Fruit fly (Drosophila melanogaster) whole organism, embryonic: Measurements from ENCODE around the gene CG14100.

Source experiments
- Antp ChIP-seq: fragments of 200-800 bp; sonication (Bioruptor generic); optimal IDR thresholded peaks from 3 replicates; lab custom pipeline; 2016; ENCODE audit warnings: missing biosample characterization, missing genetic modification characterization
- Awh ChIP-seq: fragments of 200-800 bp; sonication (Bioruptor generic); IDR thresholded peaks from 2 replicates; pipeline ENCODE4, ENCODE4 v1.3.6; 2022; ENCODE audit warnings: missing biosample characterization, missing genetic modification characterization
- Blimp-1 ChIP-seq: fragments of 200-800 bp; sonication (Bioruptor generic); optimal IDR thresholded peaks from 3 replicates; lab custom pipeline; 2018; ENCODE audit warnings: missing biosample characterization, missing genetic modification characterization, mild to moderate bottlenecking, moderate library complexity, missing genetic modification reagents
- CG10366 ChIP-seq: fragments of 200-800 bp; sonication (Bioruptor generic); IDR thresholded peaks from 2 replicates; pipeline ENCODE4 v1.3.6; 2022; ENCODE audit warnings: missing biosample characterization, missing genetic modification characterization
- CG12391 ChIP-seq: fragments of 200-800 bp; sonication (Bioruptor generic); optimal IDR thresholded peaks from 3 replicates; lab custom pipeline; 2018; ENCODE audit warnings: missing biosample characterization, mild to moderate bottlenecking, missing genetic modification characterization, moderate library complexity
- CG12769 ChIP-seq: fragments of 200-800 bp; sonication (Bioruptor generic); optimal IDR thresholded peaks from 2 replicates; lab custom pipeline; 2019; ENCODE audit warnings: missing biosample characterization, mild to moderate bottlenecking, missing genetic modification characterization, moderate library complexity
- CG13424 ChIP-seq: fragments of 200-800 bp; sonication (Bioruptor generic); optimal IDR thresholded peaks from 2 replicates; lab custom pipeline; 2019; ENCODE audit warnings: missing biosample characterization, mild to moderate bottlenecking, missing genetic modification characterization, moderate library complexity
- CG13894 ChIP-seq: fragments of 200-800 bp; sonication (Bioruptor generic); optimal IDR thresholded peaks from 3 replicates; lab custom pipeline; 2018; ENCODE audit warnings: missing biosample characterization, mild to moderate bottlenecking, missing genetic modification characterization, moderate library complexity
- CG18619 ChIP-seq: fragments of 200-800 bp; sonication (Bioruptor generic); optimal IDR thresholded peaks from 3 replicates; lab custom pipeline; 2017; ENCODE audit warnings: missing biosample characterization, mild to moderate bottlenecking, missing genetic modification characterization
- CG3065 ChIP-seq: fragments of 200-800 bp; sonication (Bioruptor generic); optimal IDR thresholded peaks from 2 replicates; lab custom pipeline; 2016; ENCODE audit warnings: missing biosample characterization, missing genetic modification characterization
- CG31224 ChIP-seq: fragments of 200-800 bp; sonication (Bioruptor generic); IDR thresholded peaks from 2 replicates; pipeline ENCODE4 v1.3.6; 2022; ENCODE audit warnings: missing biosample characterization, missing genetic modification characterization
- CG32767 ChIP-seq: fragments of 200-800 bp; sonication (Bioruptor generic); IDR thresholded peaks from 2 replicates; pipeline ENCODE4 v1.3.6; 2022; ENCODE audit warnings: missing biosample characterization, missing genetic modification characterization
- CG42726 ChIP-seq: fragments of 200-800 bp; sonication (Bioruptor generic); IDR thresholded peaks from 2 replicates; pipeline ENCODE4 v1.3.6; 2022; ENCODE audit warnings: missing biosample characterization, missing genetic modification characterization; ENCODE audit not compliant: partially characterized antibody
- CG4854 ChIP-seq: fragments of 200-800 bp; sonication (Bioruptor generic); optimal IDR thresholded peaks from 2 replicates; lab custom pipeline; 2016; ENCODE audit warnings: missing biosample characterization, missing genetic modification characterization, inconsistent platforms
- CG5180 ChIP-seq: fragments of 200-800 bp; sonication (Bioruptor generic); optimal IDR thresholded peaks from 3 replicates; lab custom pipeline; 2017; ENCODE audit warnings: missing biosample characterization, missing genetic modification characterization, mild to moderate bottlenecking, moderate library complexity, missing genetic modification reagents
- CG6791 ChIP-seq: fragments of 200-800 bp; sonication (Bioruptor generic); IDR thresholded peaks from 3 replicates; pipeline ENCODE4 v1.3.6; 2022; ENCODE audit warnings: missing biosample characterization, missing genetic modification characterization; ENCODE audit not compliant: partially characterized antibody
- Dip2 ChIP-seq: fragments of 200-800 bp; sonication (Bioruptor generic); IDR thresholded peaks from 2 replicates; pipeline ENCODE4 v1.3.6; 2022; ENCODE audit warnings: missing biosample characterization, missing genetic modification characterization
- Doc2 ChIP-seq: fragments of 200-800 bp; sonication (Bioruptor generic); IDR thresholded peaks from 2 replicates; pipeline ENCODE4 v1.3.6; 2022; ENCODE audit warnings: missing biosample characterization, missing genetic modification characterization
- Elba2 ChIP-seq: fragments of 200-800 bp; sonication (Bioruptor generic); optimal IDR thresholded peaks from 3 replicates; lab custom pipeline; 2016; ENCODE audit warnings: missing biosample characterization, missing genetic modification characterization
- Ets65A ChIP-seq: fragments of 200-800 bp; sonication (Bioruptor generic); peaks from one replicate; lab custom pipeline; 2016; ENCODE audit warnings: missing biosample characterization, missing genetic modification characterization
- HHEX ChIP-seq: fragments of 200-800 bp; sonication (Bioruptor generic); optimal IDR thresholded peaks from 3 replicates; lab custom pipeline; 2017; ENCODE audit warnings: missing biosample characterization, mild to moderate bottlenecking, missing genetic modification characterization, missing genetic modification reagents
- Med ChIP-seq: fragments of 200-800 bp; sonication (Bioruptor generic); peaks from one replicate; lab custom pipeline; 2016; ENCODE audit warnings: missing biosample characterization, missing genetic modification characterization, mild to moderate bottlenecking, inconsistent platforms, moderate library complexity
- PHDP ChIP-seq: fragments of 200-800 bp; sonication (Bioruptor generic); optimal IDR thresholded peaks from 3 replicates; lab custom pipeline; 2018; ENCODE audit warnings: missing biosample characterization, mild to moderate bottlenecking, missing genetic modification characterization, moderate library complexity
- Pdp1 ChIP-seq, 2 experiments: fragments of 200-800 bp; sonication (Bioruptor generic); optimal IDR thresholded peaks; 3 replicates each; lab custom pipeline; 2016; ENCODE audit warnings: missing biosample characterization in 2 of 2, missing genetic modification characterization in 2 of 2, mild to moderate bottlenecking in 1 of 2, moderate library complexity in 1 of 2
- Ptx1 ChIP-seq: fragments of 200-800 bp; sonication (Bioruptor generic); IDR thresholded peaks from 2 replicates; pipeline ENCODE4 v1.3.6; 2022; ENCODE audit warnings: missing biosample characterization, missing genetic modification characterization
- cad ChIP-seq: fragments of >200 bp; optimal IDR thresholded peaks from 2 replicates; lab custom pipeline; 2017; ENCODE audit warnings: missing biosample characterization, missing genetic modification characterization
- cato ChIP-seq: fragments of 200-800 bp; sonication (Bioruptor generic); optimal IDR thresholded peaks from 2 replicates; lab custom pipeline; 2016; ENCODE audit warnings: missing biosample characterization, missing genetic modification characterization, borderline replicate concordance
- dmrt99B ChIP-seq: fragments of 200-800 bp; sonication (Bioruptor generic); optimal IDR thresholded peaks from 2 replicates; lab custom pipeline; 2018; ENCODE audit warnings: missing biosample characterization, mild to moderate bottlenecking, missing genetic modification characterization, moderate library complexity
- eve ChIP-seq, 2 experiments: fragments of >200 bp; optimal IDR thresholded peaks; 2 replicates each; lab custom pipeline; 2017; ENCODE audit warnings: missing biosample characterization in 2 of 2, missing genetic modification characterization in 2 of 2
- fd96Cb ChIP-seq: fragments of 200-800 bp; sonication (Bioruptor generic); optimal IDR thresholded peaks from 2 replicates; lab custom pipeline; 2018; ENCODE audit warnings: missing biosample characterization, mild to moderate bottlenecking, missing genetic modification characterization, moderate library complexity
- hbn ChIP-seq: fragments of 200-800 bp; sonication (Bioruptor generic); IDR thresholded peaks from 2 replicates; pipeline ENCODE4 v1.3.6; 2022; ENCODE audit warnings: missing biosample characterization, missing genetic modification characterization; ENCODE audit not compliant: partially characterized antibody
- inv ChIP-seq: fragments of 200-800 bp; sonication (Bioruptor generic); IDR thresholded peaks from 2 replicates; pipeline ENCODE4 v1.3.6; 2022; ENCODE audit warnings: missing biosample characterization, missing genetic modification characterization; ENCODE audit not compliant: partially characterized antibody
- ken ChIP-seq: fragments of 200-800 bp; sonication (Bioruptor generic); IDR thresholded peaks from 3 replicates; pipeline ENCODE4 v1.3.6; 2022; ENCODE audit warnings: missing biosample characterization, missing genetic modification characterization
- lola ChIP-seq, 3 experiments: fragments of >200 bp in 2 of 3; fragments of 200-800 bp in 1 of 3; sonication (Bioruptor generic) in 1 of 3; optimal IDR thresholded peaks; 2 replicates each; lab custom pipeline; 2017 to 2019; ENCODE audit warnings: missing biosample characterization in 3 of 3, missing genetic modification characterization in 3 of 3, mild to moderate bottlenecking in 1 of 3, moderate library complexity in 1 of 3
- lov ChIP-seq, 2 experiments: fragments of 200-800 bp in 1 of 2; fragments of >200 bp in 1 of 2; sonication (Bioruptor generic) in 1 of 2; IDR thresholded peaks in 1 of 2; optimal IDR thresholded peaks in 1 of 2; 2 replicates in 1 of 2; 3 replicates in 1 of 2; pipeline versions ENCODE4 v1.3.6 to Lab custom; 2017 to 2022; ENCODE audit warnings: missing biosample characterization in 1 of 2, missing genetic modification characterization in 1 of 2
- odd ChIP-seq: fragments of 200-800 bp; sonication (Bioruptor generic); optimal IDR thresholded peaks from 2 replicates; lab custom pipeline; 2017; ENCODE audit warnings: missing biosample characterization, mild to moderate bottlenecking, missing genetic modification characterization
- onecut ChIP-seq: fragments of 200-800 bp; sonication (Bioruptor generic); IDR thresholded peaks from 2 replicates; pipeline ENCODE4 v1.3.6; 2022; ENCODE audit warnings: missing biosample characterization, missing genetic modification characterization
- pb ChIP-seq: fragments of 200-800 bp; sonication (Bioruptor generic); optimal IDR thresholded peaks from 3 replicates; lab custom pipeline; 2016; ENCODE audit warnings: missing biosample characterization, missing genetic modification characterization
- prd ChIP-seq, 3 experiments: fragments of >200 bp in 2 of 3; fragments of 200-800 bp in 1 of 3; sonication (Bioruptor generic) in 1 of 3; optimal IDR thresholded peaks in 2 of 3; IDR thresholded peaks in 1 of 3; 2 replicates in 2 of 3; 3 replicates in 1 of 3; pipeline versions ENCODE4 v1.3.6 to Lab custom; 2017 to 2022; ENCODE audit warnings: missing biosample characterization in 1 of 3, missing genetic modification characterization in 1 of 3
- rib ChIP-seq: fragments of 200-800 bp; sonication (Bioruptor generic); IDR thresholded peaks from 2 replicates; pipeline ENCODE4 v1.3.6; 2022; ENCODE audit warnings: missing biosample characterization, missing genetic modification characterization
- ro ChIP-seq: fragments of 200-800 bp; sonication (Bioruptor generic); IDR thresholded peaks from 2 replicates; pipeline ENCODE4 v1.3.6; 2022; ENCODE audit warnings: missing biosample characterization, missing genetic modification characterization
- sd ChIP-seq: fragments of 200-800 bp; sonication (Bioruptor generic); optimal IDR thresholded peaks from 3 replicates; lab custom pipeline; 2018; ENCODE audit warnings: missing biosample characterization, mild to moderate bottlenecking, missing genetic modification characterization, moderate library complexity
- sens ChIP-seq: fragments of 200-800 bp; sonication (Bioruptor generic); peaks from one replicate; lab custom pipeline; 2016; ENCODE audit warnings: missing biosample characterization, missing genetic modification characterization
- slp2 ChIP-seq: fragments of 200-800 bp; sonication (Bioruptor generic); optimal IDR thresholded peaks from 2 replicates; lab custom pipeline; 2016; ENCODE audit warnings: missing biosample characterization, missing genetic modification characterization
- sug ChIP-seq: fragments of 200-800 bp; optimal IDR thresholded peaks from 2 replicates; lab custom pipeline; 2019; ENCODE audit warnings: missing biosample characterization, mild to moderate bottlenecking, missing genetic modification characterization, moderate library complexity
- tin ChIP-seq: fragments of 200-800 bp; sonication (Bioruptor generic); optimal IDR thresholded peaks from 3 replicates; lab custom pipeline; 2016; ENCODE audit warnings: missing biosample characterization, missing genetic modification characterization
- vvl ChIP-seq: fragments of 200-800 bp; sonication (Bioruptor generic); IDR thresholded peaks from 2 replicates; pipeline ENCODE4 v1.3.6; 2022; ENCODE audit warnings: missing biosample characterization, missing genetic modification characterization

CG14100 gene

dm6 chr3L:19564905-19565700 is 25.2 kb downstream of the CG14100 start:
- TF ChIP-seq ken (GFP tag; lab: Robert Waterston, UW) (0 out of 3 replicates have a peak, but pooled peaks have one; percentile 18), CG18619 (GFP tag; lab: Kevin White, UChicago) (no peak), Med (GFP tag; lab: Kevin White, UChicago) (peak; percentile 50), eve (GFP tag; optimal IDR thresholded peaks at IDR 0.05; lab: Kevin White, UChicago) (peak in 1 of 2 experiments; percentile 75), sens (GFP tag; lab: Kevin White, UChicago) (peak; percentile 48), Dip2 (no peak), Blimp-1 (peak; percentile 62), tin (no peak), HHEX (GFP tag; lab: Kevin White, UChicago) (no peak), cad (no peak), lov (optimal IDR thresholded peaks at IDR 0.05; lab: Kevin White, UChicago) (no peak), lov (GFP tag; IDR thresholded peaks at IDR 0.05; lab: Robert Waterston, UW) (no peak), odd (no peak), Pdp1 (GFP tag; optimal IDR thresholded peaks at IDR 0.05; lab: Kevin White, UChicago) (peak in 1 of 2 experiments; percentile 65), Antp (GFP tag; lab: Kevin White, UChicago) (no peak), Elba2 (GFP tag; lab: Kevin White, UChicago) (no peak), Awh (GFP tag; lab: Robert Waterston, UW) (peak; percentile 75), CG10366 (0 out of 2 replicates have a peak, but pooled peaks have one; percentile 8), sug (tag; lab: Kevin White, UChicago) (peak; percentile 73)

dm6 chr3L:19563014-19563413 is 27.3 kb downstream of the CG14100 start:
- peak; percentile 73 for TF ChIP-seq CG31224 (GFP tag; lab: Robert Waterston, UW)
- no peak for TF ChIP-seq slp2 (GFP tag; lab: Kevin White, UChicago)
- TF ChIP-seq inv (GFP tag; lab: Robert Waterston, UW), result no peak
- no peak for TF ChIP-seq rib (GFP tag; lab: Robert Waterston, UW)
- peak; percentile 55 for TF ChIP-seq sd (tag; lab: Kevin White, UChicago)
- peak; percentile 45 for TF ChIP-seq CG12769 (tag; lab: Kevin White, UChicago)
- no peak for TF ChIP-seq sug (tag; lab: Kevin White, UChicago)
- TF ChIP-seq ro (GFP tag; lab: Robert Waterston, UW), result no peak
- no peak for TF ChIP-seq PHDP (tag; lab: Kevin White, UChicago)
- TF ChIP-seq onecut (GFP tag; lab: Robert Waterston, UW), result no peak
- TF ChIP-seq CG42726 (GFP tag; lab: Robert Waterston, UW), result no peak
- no peak for TF ChIP-seq Ptx1 (GFP tag; lab: Robert Waterston, UW)
- TF ChIP-seq CG12391 (tag; lab: Kevin White, UChicago), result no peak
- TF ChIP-seq CG6791 (GFP tag; lab: Robert Waterston, UW), result no peak
- TF ChIP-seq lola (GFP tag; optimal IDR thresholded peaks at IDR 0.05; lab: Kevin White, UChicago), result no peak
- no peak for TF ChIP-seq Doc2 (GFP tag; lab: Robert Waterston, UW)
- TF ChIP-seq pb (GFP tag; lab: Kevin White, UChicago), result no peak
- TF ChIP-seq fd96Cb (tag; lab: Kevin White, UChicago), result no peak
- no peak for TF ChIP-seq prd (optimal IDR thresholded peaks at IDR 0.05; lab: Kevin White, UChicago)
- no peak for TF ChIP-seq prd (GFP tag; IDR thresholded peaks at IDR 0.05; lab: Robert Waterston, UW)
- TF ChIP-seq CG4854, result no peak
- TF ChIP-seq CG13424 (tag; lab: Kevin White, UChicago), result no peak
- no peak for TF ChIP-seq CG5180 (GFP tag; lab: Kevin White, UChicago)
- no peak for TF ChIP-seq dmrt99B (tag; lab: Kevin White, UChicago)
- peak; percentile 24; the same call in 1 of the 2 replicates for TF ChIP-seq vvl
- peak; percentile 99 for TF ChIP-seq CG13894
- no peak for TF ChIP-seq cato (GFP tag; lab: Kevin White, UChicago)
- no peak for TF ChIP-seq CG32767
- no peak for TF ChIP-seq Ets65A (GFP tag; lab: Kevin White, UChicago)
- TF ChIP-seq lov (optimal IDR thresholded peaks at IDR 0.05; lab: Kevin White, UChicago), result no peak
- no peak for TF ChIP-seq lov (GFP tag; IDR thresholded peaks at IDR 0.05; lab: Robert Waterston, UW)
- TF ChIP-seq hbn (GFP tag; lab: Robert Waterston, UW), result no peak
- TF ChIP-seq CG3065 (GFP tag; lab: Kevin White, UChicago), result no peak
